Fruit fly (Drosophila melanogaster) whole organism, adult: ENCODE results near the gene sa.

ENCODE experiments used
- CG11617 ChIP-seq: fragments of 200-800 bp; sonication (Bioruptor generic); optimal IDR thresholded peaks from 2 replicates; lab custom pipeline; 2017; ENCODE audit warnings: mild to moderate bottlenecking, missing biosample characterization, missing genetic modification reagents, missing genetic modification characterization
- CG12768 ChIP-seq: fragments of 200-800 bp; sonication (Bioruptor generic); optimal IDR thresholded peaks from 2 replicates; lab custom pipeline; 2017; ENCODE audit warnings: missing biosample characterization, missing genetic modification characterization, mild to moderate bottlenecking, moderate library complexity, missing genetic modification reagents
- CG14711 ChIP-seq: fragments of 200-800 bp; sonication (Bioruptor generic); optimal IDR thresholded peaks from 2 replicates; lab custom pipeline; 2018; ENCODE audit warnings: missing biosample characterization, mild to moderate bottlenecking, missing genetic modification characterization, moderate library complexity
- CG1620 ChIP-seq: fragments of 200-800 bp; sonication (Bioruptor generic); optimal IDR thresholded peaks from 2 replicates; lab custom pipeline; 2016; ENCODE audit warnings: missing biosample characterization, missing genetic modification characterization
- CG33017 ChIP-seq: fragments of 200-800 bp; sonication (Bioruptor generic); optimal IDR thresholded peaks from 2 replicates; lab custom pipeline; 2018; ENCODE audit warnings: missing biosample characterization, mild to moderate bottlenecking, missing genetic modification characterization, moderate library complexity
- CG5204 ChIP-seq: fragments of 200-800 bp; sonication (Bioruptor generic); optimal IDR thresholded peaks from 2 replicates; lab custom pipeline; 2016; ENCODE audit warnings: missing biosample characterization, missing genetic modification characterization
- CG7045 ChIP-seq: fragments of 200-800 bp; sonication (Bioruptor generic); optimal IDR thresholded peaks from 2 replicates; lab custom pipeline; 2017; ENCODE audit warnings: missing biosample characterization, mild to moderate bottlenecking, missing genetic modification characterization
- CG7101 ChIP-seq: fragments of 200-800 bp; sonication (Bioruptor generic); optimal IDR thresholded peaks from 2 replicates; lab custom pipeline; 2018; ENCODE audit warnings: missing biosample characterization, mild to moderate bottlenecking, missing genetic modification characterization, moderate library complexity
- Clk ChIP-seq: fragments of 200-800 bp; sonication (Bioruptor generic); optimal IDR thresholded peaks from 2 replicates; lab custom pipeline; 2017; ENCODE audit warnings: missing biosample characterization, missing genetic modification characterization
- Crg-1 ChIP-seq: fragments of 200-800 bp; sonication (Bioruptor generic); optimal IDR thresholded peaks from 2 replicates; lab custom pipeline; 2016; ENCODE audit warnings: missing biosample characterization, missing genetic modification characterization
- Hr96 ChIP-seq: fragments of 200-800 bp; sonication (Bioruptor generic); optimal IDR thresholded peaks from 2 replicates; lab custom pipeline; 2016; ENCODE audit warnings: missing biosample characterization, missing genetic modification characterization
- Mnt ChIP-seq: fragments of 200-800 bp; sonication (Bioruptor generic); optimal IDR thresholded peaks from 2 replicates; lab custom pipeline; 2016; ENCODE audit warnings: missing biosample characterization, mild to moderate bottlenecking, missing genetic modification characterization
- bab1 ChIP-seq: fragments of 200-800 bp; sonication (Bioruptor generic); optimal IDR thresholded peaks from 3 replicates; lab custom pipeline; 2019; ENCODE audit warnings: missing biosample characterization, mild to moderate bottlenecking, missing genetic modification characterization, moderate library complexity
- cic ChIP-seq: fragments of 200-800 bp; sonication (Bioruptor generic); optimal IDR thresholded peaks from 2 replicates; lab custom pipeline; 2017; ENCODE audit warnings: missing biosample characterization, mild to moderate bottlenecking, missing genetic modification characterization, moderate library complexity
- cnc ChIP-seq, 2 experiments: fragments of >200 bp; optimal IDR thresholded peaks; 2 replicates each; lab custom pipeline; 2017
- ovo ChIP-seq: fragments of 200-800 bp; sonication (Bioruptor generic); optimal IDR thresholded peaks from 2 replicates; lab custom pipeline; 2016; ENCODE audit warnings: missing biosample characterization, missing genetic modification characterization
- pad ChIP-seq: fragments of 200-800 bp; sonication (Bioruptor generic); optimal IDR thresholded peaks from 3 replicates; lab custom pipeline; 2017; ENCODE audit warnings: missing biosample characterization, missing genetic modification characterization, mild to moderate bottlenecking, moderate library complexity, missing genetic modification reagents
- tj ChIP-seq: fragments of 200-800 bp; sonication (Bioruptor generic); optimal IDR thresholded peaks from 3 replicates; lab custom pipeline; 2017; ENCODE audit warnings: missing biosample characterization, mild to moderate bottlenecking, missing genetic modification characterization, moderate library complexity
- toe ChIP-seq: fragments of 200-800 bp; sonication (Bioruptor generic); optimal IDR thresholded peaks from 2 replicates; lab custom pipeline; 2016; ENCODE audit warnings: missing biosample characterization, missing genetic modification characterization

The sa gene

DNA sequence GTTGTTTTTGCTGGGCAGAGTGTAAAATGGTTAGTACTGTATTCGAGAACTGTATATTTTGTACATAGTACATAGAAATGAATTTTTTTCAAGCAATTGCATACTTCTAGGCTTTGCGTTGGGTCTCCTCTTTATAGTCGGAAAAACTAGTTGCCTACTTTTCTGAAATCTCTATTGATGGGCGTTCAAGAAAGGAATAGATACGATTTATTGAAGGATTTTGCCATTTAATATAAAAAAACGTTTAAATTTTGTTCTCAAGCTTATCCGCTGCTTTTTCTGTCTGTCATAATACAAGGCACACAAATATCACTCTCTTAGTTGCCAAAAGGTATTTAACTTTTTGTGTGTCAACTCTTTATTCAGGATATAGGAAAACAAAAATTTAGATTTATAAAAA, 46.7 kb downstream of the sa start, which contains the start of gene CG32440:
Gene CG32440 (plus strand): TSS at position 301 of the 400 bp plus-strand sequence.
- TF ChIP-seq tj (GFP tag; lab: Kevin White, UChicago) (no peak), CG12768 (GFP tag; lab: Kevin White, UChicago) (no peak), Clk (GFP tag; lab: Kevin White, UChicago) (no peak), CG1620 (GFP tag; lab: Kevin White, UChicago) (no peak), bab1 (peak; percentile 4), CG33017 (tag; lab: Kevin White, UChicago) (no peak)

DNA sequence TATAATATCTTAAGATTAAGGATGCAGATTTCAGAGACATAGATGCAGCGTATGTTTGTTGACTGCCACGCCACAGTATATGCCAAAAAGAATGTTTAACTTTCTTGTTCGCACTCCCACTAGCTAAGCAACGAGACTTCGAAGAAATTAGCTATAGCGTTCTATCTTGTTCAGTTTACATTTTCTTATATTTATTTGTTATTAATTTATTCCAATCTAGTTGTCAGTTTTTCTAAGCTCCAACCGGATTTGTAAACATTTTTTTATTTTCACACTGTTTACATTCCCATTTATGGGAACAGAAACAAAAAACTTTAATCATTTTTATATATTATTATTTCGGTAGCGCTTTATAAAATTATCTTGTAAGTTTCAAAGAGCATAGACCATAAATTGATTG, 49.2 kb downstream of the sa start, which contains the start of gene CG32437:
Gene CG32437 (plus strand): TSS at position 301 of the 400 bp plus-strand sequence.
- TF ChIP-seq cic (no peak), Mnt (GFP tag; lab: Kevin White, UChicago) (no peak), toe (GFP tag; lab: Kevin White, UChicago) (no peak), CG7101 (no peak), Crg-1 (GFP tag; lab: Kevin White, UChicago) (no peak), CG1620 (GFP tag; lab: Kevin White, UChicago) (no peak)

DNA sequence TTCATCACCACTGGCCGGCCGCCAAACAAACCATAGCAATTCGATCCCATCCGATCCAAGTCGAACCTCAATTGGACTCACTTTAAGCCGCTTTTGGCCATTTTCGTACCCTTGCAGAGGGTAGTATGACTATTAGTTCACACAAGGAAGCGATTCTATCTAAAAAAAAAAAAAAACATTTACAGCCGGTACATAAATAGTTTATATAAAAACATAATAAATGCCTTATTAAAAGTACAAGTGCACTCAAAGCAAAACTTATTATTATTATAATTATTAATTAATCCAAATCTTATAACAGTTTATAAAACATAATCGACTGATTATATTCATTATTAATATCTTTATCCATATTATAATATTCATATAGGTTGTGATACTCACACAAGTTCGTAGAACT, 50.1 kb downstream of the sa start, which contains the start of gene CG12971:
Gene CG12971 (minus strand): TSS at position 101 of the 400 bp plus-strand sequence.
- no peak for TF ChIP-seq ovo (GFP tag; lab: Kevin White, UChicago)
- no peak for TF ChIP-seq Crg-1 (GFP tag; lab: Kevin White, UChicago)
- TF ChIP-seq CG12768 (GFP tag; lab: Kevin White, UChicago): no peak
- TF ChIP-seq Mnt (GFP tag; lab: Kevin White, UChicago): no peak
- TF ChIP-seq cnc (optimal IDR thresholded peaks at IDR 0.05; lab: Kevin White, UChicago): no peak
- no peak for TF ChIP-seq pad (GFP tag; lab: Kevin White, UChicago)
- TF ChIP-seq cic: no peak
- TF ChIP-seq CG11617 (GFP tag; lab: Kevin White, UChicago): no peak
- TF ChIP-seq CG5204 (GFP tag; lab: Kevin White, UChicago): no peak
- TF ChIP-seq CG7045 (GFP tag; lab: Kevin White, UChicago): no peak
- TF ChIP-seq bab1: no peak
- no peak for TF ChIP-seq CG33017 (tag; lab: Kevin White, UChicago)
- no peak for TF ChIP-seq Clk (GFP tag; lab: Kevin White, UChicago)
- no peak for TF ChIP-seq Hr96 (GFP tag; lab: Kevin White, UChicago)
- no peak for TF ChIP-seq tj (GFP tag; lab: Kevin White, UChicago)
- TF ChIP-seq CG7101: no peak
- TF ChIP-seq toe (GFP tag; lab: Kevin White, UChicago): no peak
- no peak for TF ChIP-seq CG1620 (GFP tag; lab: Kevin White, UChicago)
- no peak for TF ChIP-seq CG14711 (tag; lab: Kevin White, UChicago)
